Fruit fly (Drosophila melanogaster): Measurements from ENCODE around the gene dac.

Gene dac

DNA sequence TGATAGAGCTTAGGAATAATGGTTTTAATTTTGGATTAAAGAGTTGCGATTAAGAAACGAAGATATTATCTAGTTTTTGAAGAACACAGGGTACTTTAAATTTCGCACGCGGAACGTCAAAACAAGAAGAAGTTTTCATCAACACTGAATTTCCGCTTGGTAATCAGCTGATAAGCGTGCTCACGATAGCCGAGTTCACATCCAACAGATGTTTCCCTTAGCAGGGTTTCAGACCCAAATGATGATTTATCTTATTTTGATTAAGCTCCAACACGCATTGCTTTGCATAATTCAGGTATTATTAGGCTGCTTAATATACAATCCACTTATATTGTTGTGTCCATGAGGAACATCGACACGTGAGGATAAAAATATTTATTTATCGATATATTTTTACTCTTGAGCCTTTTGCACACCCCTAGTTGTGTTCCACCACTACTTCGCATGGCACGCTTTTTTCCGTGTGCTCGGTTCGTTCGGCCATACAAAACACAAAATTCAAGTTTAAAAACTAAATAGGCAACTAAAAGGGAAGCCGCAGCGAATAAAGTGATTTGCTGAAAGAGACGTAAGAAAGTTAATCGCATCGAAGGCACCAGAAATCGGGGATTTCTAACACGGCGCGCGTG lies 5.4 kb upstream of the dac start, which contains the start of gene Tpr2 (continued):
- TF ChIP-seq tio (GFP tag; optimal IDR thresholded peaks at IDR 0.05), result no peak
- TF ChIP-seq CG4328 (GFP tag; optimal IDR thresholded peaks at IDR 0.05), result no peak
- TF ChIP-seq vfl (GFP tag; optimal IDR thresholded peaks at IDR 0.05), result peak; percentile 55
- no peak for TF ChIP-seq CG16779 (GFP tag; IDR thresholded peaks at IDR 0.05)
- TF ChIP-seq h (optimal IDR thresholded peaks at IDR 0.05), result no peak
- peak; percentile 65 for TF ChIP-seq Hsf (GFP tag; optimal IDR thresholded peaks at IDR 0.05)
- 0 out of 2 replicates have a peak, but pooled peaks have one; percentile 26 for TF ChIP-seq CG9215 (GFP tag; IDR thresholded peaks at IDR 0.05)
- peak; percentile 31 for TF ChIP-seq Fer1 (GFP tag; optimal IDR thresholded peaks at IDR 0.05)
- no peak for TF ChIP-seq zf30C (GFP tag; optimal IDR thresholded peaks at IDR 0.05)
- TF ChIP-seq esg (GFP tag; conservative IDR thresholded peaks at IDR 0.05), result no peak
- TF ChIP-seq Dref (GFP tag; IDR thresholded peaks at IDR 0.05), result peak; percentile 73
- TF ChIP-seq CG34422 (GFP tag; IDR thresholded peaks at IDR 0.05), result no peak
- TF ChIP-seq CG6791 (GFP tag; IDR thresholded peaks at IDR 0.05; ENCODE audit: partially characterized antibody), result peak; percentile 87
- peak; percentile 95 for TF ChIP-seq hbn (GFP tag; IDR thresholded peaks at IDR 0.05; ENCODE audit: partially characterized antibody)
- peak; percentile 28 for TF ChIP-seq schlank (tag; optimal IDR thresholded peaks at IDR 0.05)
- TF ChIP-seq CG11695 (GFP tag; IDR thresholded peaks at IDR 0.05), result no peak
- no peak for TF ChIP-seq ash1 (GFP tag; optimal IDR thresholded peaks at IDR 0.05)
- no peak for TF ChIP-seq Tbp (GFP tag; optimal IDR thresholded peaks at IDR 0.05)
- TF ChIP-seq fru (optimal IDR thresholded peaks at IDR 0.05), result no peak
- peak; percentile 39 for TF ChIP-seq CG10979 (tag; optimal IDR thresholded peaks at IDR 0.05)
- no peak for TF ChIP-seq Gug (GFP tag; IDR thresholded peaks at IDR 0.05)
- TF ChIP-seq eyg (GFP tag; optimal IDR thresholded peaks at IDR 0.05), result peak; percentile 47
- TF ChIP-seq CG10959 (GFP tag; IDR thresholded peaks at IDR 0.05), result no peak
- peak; percentile 56 for TF ChIP-seq dmrt11E (tag; optimal IDR thresholded peaks at IDR 0.05)
- TF ChIP-seq oc (tag; optimal IDR thresholded peaks at IDR 0.05), result peak; percentile 8
- TF ChIP-seq CG13894 (tag; optimal IDR thresholded peaks at IDR 0.05), result peak; percentile 67
- TF ChIP-seq CG6175 (GFP tag; IDR thresholded peaks at IDR 0.05), result no peak
- peak; percentile 10 for TF ChIP-seq CG7556 (GFP tag; optimal IDR thresholded peaks at IDR 0.05)
- TF ChIP-seq Pdp1 (GFP tag; optimal IDR thresholded peaks at IDR 0.05), result peak in 1 of 2 experiments; percentile 5
- peak; percentile 23 for TF ChIP-seq nerfin-1 (tag; optimal IDR thresholded peaks at IDR 0.05)
- TF ChIP-seq CG1529 (GFP tag; optimal IDR thresholded peaks at IDR 0.05), result peak; percentile 33
- TF ChIP-seq Trl (optimal IDR thresholded peaks at IDR 0.05), result no peak
- peak; percentile 58 for TF ChIP-seq Trl (GFP tag; optimal IDR thresholded peaks at IDR 0.05)
- peak; percentile 59 for TF ChIP-seq CG12299 (tag; optimal IDR thresholded peaks at IDR 0.05)
- TF ChIP-seq CG10267 (tag; optimal IDR thresholded peaks at IDR 0.05), result peak; percentile 91
- peak; percentile 30 for TF ChIP-seq abd-A (tag; optimal IDR thresholded peaks at IDR 0.05)
- TF ChIP-seq jing (GFP tag; optimal IDR thresholded peaks at IDR 0.05), result no peak
- TF ChIP-seq Meics (GFP tag; optimal IDR thresholded peaks at IDR 0.05), result peak; percentile 32
- TF ChIP-seq CG12155 (GFP tag; optimal IDR thresholded peaks at IDR 0.05), result peak; percentile 18
- peak; percentile 22 for TF ChIP-seq gcm (GFP tag; optimal IDR thresholded peaks at IDR 0.05)
- peak; percentile 87 for TF ChIP-seq Max (GFP tag; optimal IDR thresholded peaks at IDR 0.05)
- no peak for TF ChIP-seq tgo (GFP tag; IDR thresholded peaks at IDR 0.05)
- TF ChIP-seq gem (tag; optimal IDR thresholded peaks at IDR 0.05), result peak; percentile 55
- peak in 1 of 2 experiments; percentile 29 for TF ChIP-seq bsh (GFP tag; optimal IDR thresholded peaks at IDR 0.05)
- TF ChIP-seq insv (GFP tag; optimal IDR thresholded peaks at IDR 0.05), result peak in 1 of 2 experiments; percentile 68
- TF ChIP-seq CG7745 (tag; optimal IDR thresholded peaks at IDR 0.05), result peak; percentile 39
- no peak for TF ChIP-seq Fer3 (tag; optimal IDR thresholded peaks at IDR 0.05)
- TF ChIP-seq Mes4 (GFP tag; optimal IDR thresholded peaks at IDR 0.05), result peak; percentile 34
- peak; percentile 66 for TF ChIP-seq twi (tag; optimal IDR thresholded peaks at IDR 0.05)
- TF ChIP-seq yki (optimal IDR thresholded peaks at IDR 0.05), result peak; percentile 9
- no peak for TF ChIP-seq CG12769 (tag; optimal IDR thresholded peaks at IDR 0.05)

All from whole organism, embryonic.